Fruit fly (Drosophila melanogaster): ENCODE data around the gene Arpc3B.
A peak's percentile ranks its signal among the peaks of the same experiment; 100 is the strongest.

Gene Arpc3B

dm6 chrX:17132685-17133084 is 27.0 kb upstream of the Arpc3B start (continued):
- TF ChIP-seq CG4820 (GFP tag; optimal IDR thresholded peaks at IDR 0.05) (no peak), HmgZ (tag; optimal IDR thresholded peaks at IDR 0.05) (no peak), Hey (tag; optimal IDR thresholded peaks at IDR 0.05) (no peak), CG3065 (GFP tag; optimal IDR thresholded peaks at IDR 0.05) (no peak), kay (GFP tag; optimal IDR thresholded peaks at IDR 0.05) (no peak), Ptx1 (GFP tag; IDR thresholded peaks at IDR 0.05) (no peak), CG12071 (GFP tag; optimal IDR thresholded peaks at IDR 0.05) (no peak), tx (GFP tag; optimal IDR thresholded peaks at IDR 0.05) (no peak), CG9876 (GFP tag; optimal IDR thresholded peaks at IDR 0.05) (no peak), CG10959 (GFP tag; IDR thresholded peaks at IDR 0.05) (no peak), emc (GFP tag; optimal IDR thresholded peaks at IDR 0.05) (no peak), H15 (GFP tag; IDR thresholded peaks at IDR 0.05) (no peak), CG12942 (GFP tag; optimal IDR thresholded peaks at IDR 0.05) (no peak), CG8281 (tag; optimal IDR thresholded peaks at IDR 0.05) (no peak), cad (GFP tag; optimal IDR thresholded peaks at IDR 0.05) (no peak), bowl (GFP tag; IDR thresholded peaks at IDR 0.05) (no peak), CG10147 (GFP tag; optimal IDR thresholded peaks at IDR 0.05) (no peak), cwo (GFP tag; optimal IDR thresholded peaks at IDR 0.05) (peak; percentile 37), lola (GFP tag; optimal IDR thresholded peaks at IDR 0.05) (no peak), CG1603 (tag; optimal IDR thresholded peaks at IDR 0.05) (no peak)

dm6 chrX:17129733-17130466 is 24.2 kb upstream of the Arpc3B start:
- TF ChIP-seq CG9215 (GFP tag; IDR thresholded peaks at IDR 0.05) (peak; percentile 68), aop (GFP tag; IDR thresholded peaks at IDR 0.05) (no peak), otp (GFP tag; IDR thresholded peaks at IDR 0.05) (peak; percentile 62; the same call in 2 of the 3 replicates), sr (GFP tag; IDR thresholded peaks at IDR 0.05) (no peak), CG10366 (GFP tag; IDR thresholded peaks at IDR 0.05) (peak; percentile 74), Hr51 (GFP tag; optimal IDR thresholded peaks at IDR 0.05) (peak in 1 of 2 experiments; percentile 92), CG8290 (GFP tag; optimal IDR thresholded peaks at IDR 0.05) (peak; percentile 11), CG8290 (tag; optimal IDR thresholded peaks at IDR 0.05) (peak in 1 of 2 experiments; percentile 66), salm (tag; optimal IDR thresholded peaks at IDR 0.05) (peak; percentile 71), abd-A (tag; optimal IDR thresholded peaks at IDR 0.05) (peak; percentile 58), exex (tag; optimal IDR thresholded peaks at IDR 0.05) (peak; percentile 62), Bgb (GFP tag; IDR thresholded peaks at IDR 0.05; ENCODE audit: partially characterized antibody) (no peak), CG17802 (tag; optimal IDR thresholded peaks at IDR 0.05) (no peak), Trl (optimal IDR thresholded peaks at IDR 0.05) (no peak), Trl (GFP tag; optimal IDR thresholded peaks at IDR 0.05) (peak; percentile 21), Nf-YA (GFP tag; IDR thresholded peaks at IDR 0.05) (peak; percentile 41; the same call in 1 of the 2 replicates), mam (GFP tag; optimal IDR thresholded peaks at IDR 0.05) (peak; percentile 23), Hr3 (GFP tag; optimal IDR thresholded peaks at IDR 0.05) (peak; percentile 76), CG16863 (GFP tag; optimal IDR thresholded peaks at IDR 0.05) (peak; percentile 6), cg (GFP tag; optimal IDR thresholded peaks at IDR 0.05) (peak; percentile 19), H15 (GFP tag; IDR thresholded peaks at IDR 0.05) (peak; percentile 62; the same call in 1 of the 3 replicates), Nf-YB (GFP tag; optimal IDR thresholded peaks at IDR 0.05) (peak; percentile 70), CG15269 (tag; optimal IDR thresholded peaks at IDR 0.05) (peak; percentile 90), fd64A (GFP tag; optimal IDR thresholded peaks at IDR 0.05) (peak; percentile 4), CG1529 (GFP tag; optimal IDR thresholded peaks at IDR 0.05) (peak; percentile 58), CG11504 (tag; optimal IDR thresholded peaks at IDR 0.05) (peak; percentile 88), CG3281 (GFP tag; optimal IDR thresholded peaks at IDR 0.05) (peak; percentile 82), CG7357 (GFP tag; IDR thresholded peaks at IDR 0.05) (peak; percentile 49; the same call in 1 of the 3 replicates), Spps (tag; optimal IDR thresholded peaks at IDR 0.05) (peak; percentile 55), Elba2 (GFP tag; optimal IDR thresholded peaks at IDR 0.05) (no peak), cas (GFP tag; IDR thresholded peaks at IDR 0.05) (peak; percentile 59)

All from whole organism, embryonic.